Fruit fly (Drosophila melanogaster): ENCODE measurements around the gene Orct2.
A peak's percentile ranks its signal among the peaks of the same experiment; 100 is the strongest.

Orct2 gene

dm6 chr3R:24298534-24298936 lies 25.7 kb downstream of the Orct2 start:
- TF ChIP-seq noc (tag; optimal IDR thresholded peaks at IDR 0.05) = no peak

- no peak for TF ChIP-seq noc (tag; optimal IDR thresholded peaks at IDR 0.05)
Observed at dm6 chr3R:24299148-24299547, 26.3 kb downstream of the Orct2 start.

- TF ChIP-seq noc (tag; optimal IDR thresholded peaks at IDR 0.05) = no peak
Observed at dm6 chr3R:24301520-24301919, 28.7 kb downstream of the Orct2 start.

- peak; percentile 30 for TF ChIP-seq noc (tag; optimal IDR thresholded peaks at IDR 0.05)
Observed at dm6 chr3R:24303060-24303459, 30.2 kb downstream of the Orct2 start.

dm6 chr3R:24318217-24319082 lies 45.6 kb downstream of the Orct2 start, which contains the start of the genes Nab2 and BRWD3:
Nab2 (minus strand) TSS chr3R:24318419.
BRWD3 (plus strand) TSS chr3R:24319000.
- no peak for TF ChIP-seq noc (tag; optimal IDR thresholded peaks at IDR 0.05)

- TF ChIP-seq noc (tag; optimal IDR thresholded peaks at IDR 0.05) = no peak
Observed at dm6 chr3R:24319083-24319381, 46.2 kb downstream of the Orct2 start.

dm6 chr3R:24319632-24320341 lies 47.0 kb downstream of the Orct2 start:
- no peak for TF ChIP-seq noc (tag; optimal IDR thresholded peaks at IDR 0.05)

- no peak for TF ChIP-seq noc (tag; optimal IDR thresholded peaks at IDR 0.05)
Observed at dm6 chr3R:24320342-24320711, 47.5 kb downstream of the Orct2 start.

All from whole organism, larva.